Fruit fly (Drosophila melanogaster) whole organism, embryonic: ENCODE data around the gene Cyp6a18.

Experiments used
- Abd-B ChIP-seq: fragments of 200-800 bp; sonication (Bioruptor generic); optimal IDR thresholded peaks from 2 replicates; lab custom pipeline; 2018; ENCODE audit warnings: missing biosample characterization, mild to moderate bottlenecking, missing genetic modification characterization, moderate library complexity
- Adf1 ChIP-seq: fragments of 200-800 bp; sonication (Bioruptor generic); IDR thresholded peaks from 2 replicates; pipeline ENCODE4 v1.3.6; 2022; ENCODE audit warnings: missing biosample characterization, missing genetic modification characterization
- Atf6 ChIP-seq: fragments of 200-800 bp; sonication (Bioruptor generic); IDR thresholded peaks from 2 replicates; pipeline ENCODE4 v1.3.6; 2022; ENCODE audit warnings: missing biosample characterization, missing genetic modification characterization
- B-H2 ChIP-seq: fragments of 200-800 bp; sonication (Bioruptor generic); optimal IDR thresholded peaks from 2 replicates; lab custom pipeline; 2018; ENCODE audit warnings: missing biosample characterization, mild to moderate bottlenecking, missing genetic modification characterization
- BtbVII ChIP-seq: fragments of 200-800 bp; sonication (Bioruptor generic); optimal IDR thresholded peaks from 3 replicates; lab custom pipeline; 2017; ENCODE audit warnings: missing biosample characterization, mild to moderate bottlenecking, missing genetic modification characterization
- CG1024 ChIP-seq: fragments of 200-800 bp; sonication (Bioruptor generic); IDR thresholded peaks from 2 replicates; pipeline ENCODE4 v1.3.6; 2022; ENCODE audit warnings: missing biosample characterization, missing genetic modification characterization
- CG10366 ChIP-seq: fragments of 200-800 bp; sonication (Bioruptor generic); IDR thresholded peaks from 2 replicates; pipeline ENCODE4 v1.3.6; 2022; ENCODE audit warnings: missing biosample characterization, missing genetic modification characterization
- CG10959 ChIP-seq: fragments of 200-800 bp; sonication (Bioruptor generic); IDR thresholded peaks from 2 replicates; pipeline ENCODE4 v1.3.6; 2022; ENCODE audit warnings: missing biosample characterization, missing genetic modification characterization
- CG12942 ChIP-seq: fragments of 200-800 bp; sonication (Bioruptor generic); optimal IDR thresholded peaks from 3 replicates; lab custom pipeline; 2016; ENCODE audit warnings: missing biosample characterization, missing genetic modification characterization
- CG13123 ChIP-seq: fragments of 200-800 bp; sonication (Bioruptor generic); optimal IDR thresholded peaks from 2 replicates; lab custom pipeline; 2016; ENCODE audit warnings: missing biosample characterization, missing genetic modification characterization
- CG14050 ChIP-seq: fragments of 200-800 bp; sonication (Bioruptor generic); IDR thresholded peaks from 3 replicates; pipeline ENCODE4 v1.3.6; 2022; ENCODE audit warnings: missing biosample characterization, missing genetic modification characterization
- CG16813 ChIP-seq: fragments of 200-800 bp; sonication (Bioruptor generic); IDR thresholded peaks from 3 replicates; pipeline ENCODE4 v1.3.6; 2022; ENCODE audit warnings: missing biosample characterization, missing genetic modification characterization; ENCODE audit not compliant: partially characterized antibody
- CG17385 ChIP-seq: fragments of 200-800 bp; sonication (Bioruptor generic); optimal IDR thresholded peaks from 3 replicates; lab custom pipeline; 2018; ENCODE audit warnings: missing biosample characterization, mild to moderate bottlenecking, missing genetic modification characterization
- CG1832 ChIP-seq: fragments of 200-800 bp; sonication (Bioruptor generic); optimal IDR thresholded peaks from 2 replicates; lab custom pipeline; 2017; ENCODE audit warnings: missing biosample characterization, mild to moderate bottlenecking, missing genetic modification characterization, inconsistent platforms
- CG2678 ChIP-seq: fragments of 200-800 bp; sonication (Bioruptor generic); optimal IDR thresholded peaks from 3 replicates; lab custom pipeline; 2019; ENCODE audit warnings: missing biosample characterization, mild to moderate bottlenecking, missing genetic modification characterization, moderate library complexity
- CG32767 ChIP-seq: fragments of 200-800 bp; sonication (Bioruptor generic); IDR thresholded peaks from 2 replicates; pipeline ENCODE4 v1.3.6; 2022; ENCODE audit warnings: missing biosample characterization, missing genetic modification characterization
- CG33213 ChIP-seq: fragments of 200-800 bp; sonication (Bioruptor generic); optimal IDR thresholded peaks from 3 replicates; lab custom pipeline; 2016; ENCODE audit warnings: missing biosample characterization, missing genetic modification characterization
- CG4360 ChIP-seq: fragments of 200-800 bp; sonication (Bioruptor generic); IDR thresholded peaks from 2 replicates; pipeline ENCODE4 v1.3.6; 2022; ENCODE audit warnings: missing biosample characterization, missing genetic modification characterization
- CG7786 ChIP-seq: fragments of 200-800 bp; sonication (Bioruptor generic); optimal IDR thresholded peaks from 2 replicates; lab custom pipeline; 2016; ENCODE audit warnings: missing biosample characterization, missing genetic modification characterization
- CG7928 ChIP-seq: fragments of 200-800 bp; sonication (Bioruptor generic); optimal IDR thresholded peaks from 2 replicates; lab custom pipeline; 2017; ENCODE audit warnings: missing biosample characterization, mild to moderate bottlenecking, missing genetic modification characterization
- CG8089 ChIP-seq: fragments of 200-800 bp; sonication (Bioruptor generic); optimal IDR thresholded peaks from 3 replicates; lab custom pipeline; 2016; ENCODE audit warnings: missing biosample characterization, missing genetic modification characterization
- CG8478 ChIP-seq: fragments of >200 bp; optimal IDR thresholded peaks from 2 replicates; lab custom pipeline; 2018
- D ChIP-seq, 2 experiments: fragments of 200-800 bp in 1 of 2; fragments of >200 bp in 1 of 2; sonication (Bioruptor generic) in 1 of 2; optimal IDR thresholded peaks; 2 replicates in 1 of 2; 3 replicates in 1 of 2; lab custom pipeline; 2017; ENCODE audit warnings: mild to moderate bottlenecking in 1 of 2, missing biosample characterization in 1 of 2, missing genetic modification characterization in 1 of 2, missing genetic modification reagents in 1 of 2
- D19A ChIP-seq: fragments of 200-800 bp; optimal IDR thresholded peaks from 3 replicates; lab custom pipeline; 2019; ENCODE audit warnings: missing biosample characterization, mild to moderate bottlenecking, missing genetic modification characterization, moderate library complexity
- Dip2 ChIP-seq: fragments of 200-800 bp; sonication (Bioruptor generic); IDR thresholded peaks from 2 replicates; pipeline ENCODE4 v1.3.6; 2022; ENCODE audit warnings: missing biosample characterization, missing genetic modification characterization
- E2f1 ChIP-seq: fragments of 200-800 bp; sonication (Bioruptor generic); IDR thresholded peaks from 2 replicates; pipeline ENCODE4 v1.3.6; 2022; ENCODE audit warnings: missing biosample characterization, missing genetic modification characterization
- GATAe ChIP-seq: fragments of 200-800 bp; sonication (Bioruptor generic); conservative IDR thresholded peaks from 2 replicates; pipeline ENCODE4 v1.3.6; 2022; ENCODE audit warnings: missing biosample characterization, missing genetic modification characterization
- HHEX ChIP-seq: fragments of 200-800 bp; sonication (Bioruptor generic); optimal IDR thresholded peaks from 3 replicates; lab custom pipeline; 2017; ENCODE audit warnings: missing biosample characterization, mild to moderate bottlenecking, missing genetic modification characterization, missing genetic modification reagents
- Hr3 ChIP-seq: fragments of 200-800 bp; sonication (Bioruptor generic); optimal IDR thresholded peaks from 3 replicates; lab custom pipeline; 2016; ENCODE audit warnings: missing biosample characterization, missing genetic modification characterization
- Lim3 ChIP-seq: fragments of 200-800 bp; sonication (Bioruptor generic); IDR thresholded peaks from 2 replicates; pipeline ENCODE4 v1.3.6; 2022; ENCODE audit warnings: missing biosample characterization, missing genetic modification characterization
- Meics ChIP-seq: fragments of 200-800 bp; sonication (Bioruptor generic); optimal IDR thresholded peaks from 2 replicates; lab custom pipeline; 2017; ENCODE audit warnings: missing biosample characterization, mild to moderate bottlenecking, missing genetic modification characterization
- NK7.1 ChIP-seq: fragments of 200-800 bp; sonication (Bioruptor generic); optimal IDR thresholded peaks from 3 replicates; lab custom pipeline; 2016; ENCODE audit warnings: missing biosample characterization, missing genetic modification characterization
- Nf-YA ChIP-seq: fragments of 200-800 bp; sonication (Bioruptor generic); IDR thresholded peaks from 2 replicates; pipeline ENCODE4 v1.3.6; 2022; ENCODE audit warnings: missing biosample characterization, missing genetic modification characterization
- Nf-YB ChIP-seq: fragments of 200-800 bp; sonication (Bioruptor generic); optimal IDR thresholded peaks from 3 replicates; lab custom pipeline; 2019; ENCODE audit warnings: missing biosample characterization, mild to moderate bottlenecking, missing genetic modification characterization, moderate library complexity
- cad ChIP-seq: fragments of >200 bp; optimal IDR thresholded peaks from 2 replicates; lab custom pipeline; 2017; ENCODE audit warnings: missing biosample characterization, missing genetic modification characterization
- ci ChIP-seq: fragments of 200-800 bp; sonication (Bioruptor generic); IDR thresholded peaks from 3 replicates; pipeline ENCODE4 v1.3.6; 2022; ENCODE audit warnings: missing biosample characterization, missing genetic modification characterization
- esg ChIP-seq: fragments of 200-800 bp; sonication (Bioruptor generic); conservative IDR thresholded peaks from 2 replicates; pipeline ENCODE4 v1.3.6; 2022; ENCODE audit warnings: missing biosample characterization, missing genetic modification characterization
- fd3F ChIP-seq: fragments of 200-800 bp; sonication (Bioruptor generic); optimal IDR thresholded peaks from 2 replicates; lab custom pipeline; 2018; ENCODE audit warnings: missing biosample characterization, mild to moderate bottlenecking, missing genetic modification characterization, moderate library complexity
- gsb-n ChIP-seq: fragments of 200-800 bp; sonication (Bioruptor generic); optimal IDR thresholded peaks from 3 replicates; lab custom pipeline; 2018; ENCODE audit warnings: missing biosample characterization, mild to moderate bottlenecking, missing genetic modification characterization
- oc ChIP-seq: fragments of 200-800 bp; sonication (Bioruptor generic); optimal IDR thresholded peaks from 2 replicates; lab custom pipeline; 2018; ENCODE audit warnings: missing biosample characterization, mild to moderate bottlenecking, missing genetic modification characterization, moderate library complexity
- otp ChIP-seq: fragments of 200-800 bp; sonication (Bioruptor generic); IDR thresholded peaks from 3 replicates; pipeline ENCODE4, ENCODE4 v1.3.6; 2022; ENCODE audit warnings: missing biosample characterization, missing genetic modification characterization
- pan ChIP-seq, 4 experiments: fragments of >200 bp in 3 of 4; fragments of 200-800 bp in 1 of 4; sonication (Bioruptor generic) in 1 of 4; optimal IDR thresholded peaks in 3 of 4; IDR thresholded peaks in 1 of 4; 2 replicates each; pipeline versions ENCODE4 v1.3.6 to Lab custom; 2017 to 2022; ENCODE audit warnings: missing biosample characterization in 2 of 4, missing genetic modification characterization in 2 of 4, mixed read lengths in 1 of 4
- ranshi ChIP-seq: fragments of 200-800 bp; sonication (Bioruptor generic); IDR thresholded peaks from 2 replicates; pipeline ENCODE4 v1.3.6; 2022; ENCODE audit warnings: missing biosample characterization, missing genetic modification characterization
- sisA ChIP-seq: fragments of 200-800 bp; sonication (Bioruptor generic); IDR thresholded peaks from 2 replicates; pipeline ENCODE4 v1.3.6; 2022; ENCODE audit warnings: missing biosample characterization, missing genetic modification characterization
- slou ChIP-seq: fragments of 200-800 bp; sonication (Bioruptor generic); optimal IDR thresholded peaks from 3 replicates; lab custom pipeline; 2016; ENCODE audit warnings: missing biosample characterization, missing genetic modification characterization
- tll ChIP-seq, 2 experiments: fragments of 200-800 bp in 1 of 2; fragments of >200 bp in 1 of 2; sonication (Bioruptor generic) in 1 of 2; optimal IDR thresholded peaks; 2 replicates each; lab custom pipeline; 2017 to 2019; ENCODE audit warnings: missing biosample characterization in 2 of 2, missing genetic modification characterization in 2 of 2, mild to moderate bottlenecking in 1 of 2, moderate library complexity in 1 of 2
- toy ChIP-seq: fragments of 200-800 bp; sonication (Bioruptor generic); IDR thresholded peaks from 2 replicates; pipeline ENCODE4 v1.3.6; 2022; ENCODE audit warnings: missing biosample characterization, missing genetic modification characterization
- twi ChIP-seq: fragments of 200-800 bp; optimal IDR thresholded peaks from 2 replicates; lab custom pipeline; 2019; ENCODE audit warnings: missing biosample characterization, mild to moderate bottlenecking, missing genetic modification characterization, moderate library complexity
- zen ChIP-seq: fragments of 200-800 bp; sonication (Bioruptor generic); optimal IDR thresholded peaks from 3 replicates; lab custom pipeline; 2018; ENCODE audit warnings: missing biosample characterization, mild to moderate bottlenecking, missing genetic modification characterization, moderate library complexity
- zfh1 ChIP-seq: fragments of 200-800 bp; sonication (Bioruptor generic); IDR thresholded peaks from 3 replicates; pipeline ENCODE4 v1.3.6; 2022; ENCODE audit warnings: missing biosample characterization, missing genetic modification characterization

Gene Cyp6a18

dm6 chr3R:27440628-27441027 is 37.8 kb upstream of the Cyp6a18 start, which contains the start of gene CG44290 (continued):
- no peak for TF ChIP-seq CG8089
- no peak for TF ChIP-seq Dip2
- no peak for TF ChIP-seq fd3F
- no peak for TF ChIP-seq Lim3
- TF ChIP-seq E2f1 (GFP tag; lab: Robert Waterston, UW): 0 out of 2 replicates have a peak, but pooled peaks have one; percentile 12
- no peak for TF ChIP-seq CG12942
- TF ChIP-seq HHEX (GFP tag; lab: Kevin White, UChicago): no peak
- peak; percentile 32; the same call in 1 of the 2 replicates for TF ChIP-seq ranshi (GFP tag; lab: Robert Waterston, UW)
- TF ChIP-seq Atf6 (GFP tag; lab: Robert Waterston, UW): no peak
- TF ChIP-seq Adf1: no peak
- TF ChIP-seq B-H2 (GFP tag; lab: Kevin White, UChicago): no peak
- peak; percentile 23 for TF ChIP-seq CG17385 (GFP tag; lab: Kevin White, UChicago)
- TF ChIP-seq GATAe: no peak
- no peak for TF ChIP-seq CG7786 (GFP tag; lab: Kevin White, UChicago)
- peak; percentile 62; the same call in 2 of the 3 replicates for TF ChIP-seq zfh1
- TF ChIP-seq CG16813 (GFP tag; lab: Robert Waterston, UW): no peak
- peak; percentile 29; the same call in 1 of the 2 replicates for TF ChIP-seq esg (GFP tag; lab: Robert Waterston, UW)
- TF ChIP-seq CG10366: peak; percentile 14; the same call in 1 of the 2 replicates
- peak; percentile 81 for TF ChIP-seq oc (tag; lab: Kevin White, UChicago)
- TF ChIP-seq CG2678 (tag; lab: Kevin White, UChicago): peak; percentile 74
- peak; percentile 69 for TF ChIP-seq gsb-n (tag; lab: Kevin White, UChicago)
- TF ChIP-seq slou (GFP tag; lab: Kevin White, UChicago): no peak
- TF ChIP-seq D19A (tag; lab: Kevin White, UChicago): peak; percentile 62
- no peak for TF ChIP-seq cad (GFP tag; lab: Kevin White, UChicago)
- TF ChIP-seq CG13123: no peak
- no peak for TF ChIP-seq CG14050
- TF ChIP-seq sisA (GFP tag; lab: Robert Waterston, UW): 0 out of 2 replicates have a peak, but pooled peaks have one; percentile 30
- peak; percentile 58 for TF ChIP-seq CG10959
- no peak for TF ChIP-seq Meics (GFP tag; lab: Kevin White, UChicago)
- no peak for TF ChIP-seq CG32767 (GFP tag; lab: Robert Waterston, UW)
- no peak for TF ChIP-seq BtbVII (GFP tag; lab: Kevin White, UChicago)
- no peak for TF ChIP-seq Hr3 (GFP tag; lab: Kevin White, UChicago)
- no peak for TF ChIP-seq CG1024
- TF ChIP-seq pan (optimal IDR thresholded peaks at IDR 0.05; lab: Kevin White, UChicago): no peak
- no peak for TF ChIP-seq pan (GFP tag; optimal IDR thresholded peaks at IDR 0.05 in 1 of 2, IDR thresholded peaks at IDR 0.05 in 1 of 2)

- no peak for TF ChIP-seq NK7.1 (GFP tag; lab: Kevin White, UChicago)
- TF ChIP-seq D19A (tag; lab: Kevin White, UChicago): peak; percentile 64
- no peak for TF ChIP-seq Abd-B
- no peak for TF ChIP-seq CG8478 (lab: Kevin White, UChicago)
- no peak for TF ChIP-seq ci (GFP tag; lab: Robert Waterston, UW)
- TF ChIP-seq D (optimal IDR thresholded peaks at IDR 0.05; lab: Kevin White, UChicago): peak; percentile 12
- TF ChIP-seq D (GFP tag; optimal IDR thresholded peaks at IDR 0.05; lab: Kevin White, UChicago): no peak
- TF ChIP-seq CG4360 (GFP tag; lab: Robert Waterston, UW): 0 out of 2 replicates have a peak, but pooled peaks have one; percentile 21
- TF ChIP-seq zen: peak; percentile 51
- TF ChIP-seq Nf-YB (GFP tag; lab: Kevin White, UChicago): peak; percentile 6
- peak; percentile 95 for TF ChIP-seq twi (tag; lab: Kevin White, UChicago)
- peak; percentile 42 for TF ChIP-seq CG1832 (GFP tag; lab: Kevin White, UChicago)
- TF ChIP-seq CG33213 (GFP tag; lab: Kevin White, UChicago): no peak
- peak in 1 of 2 experiments; percentile 88 for TF ChIP-seq tll (GFP tag; optimal IDR thresholded peaks at IDR 0.05; lab: Kevin White, UChicago)
- TF ChIP-seq Nf-YA (GFP tag; lab: Robert Waterston, UW): no peak
- no peak for TF ChIP-seq otp (GFP tag; lab: Robert Waterston, UW)
- no peak for TF ChIP-seq toy (GFP tag; lab: Robert Waterston, UW)
- no peak for TF ChIP-seq CG7928 (GFP tag; lab: Kevin White, UChicago)
- TF ChIP-seq, all 482 proteins: peak for 8
Measured at dm6 chr3R:27441219-27441808, 37.2 kb upstream of the Cyp6a18 start.
